Fruit fly (Drosophila melanogaster) whole organism, prepupa: ENCODE data around the gene CG5790.

Experiments used
- Blimp-1 ChIP-seq: fragments of 200-800 bp; sonication (Bioruptor generic); optimal IDR thresholded peaks from 3 replicates; lab custom pipeline; 2017; ENCODE audit warnings: missing biosample characterization, missing genetic modification characterization, mild to moderate bottlenecking, moderate library complexity, missing genetic modification reagents
- CG10669 ChIP-seq: fragments of 200-800 bp; sonication (Bioruptor generic); optimal IDR thresholded peaks from 3 replicates; lab custom pipeline; 2018; ENCODE audit warnings: missing biosample characterization, mild to moderate bottlenecking, missing genetic modification characterization, moderate library complexity
- CG11762 ChIP-seq: fragments of 200-800 bp; sonication (Bioruptor generic); optimal IDR thresholded peaks from 3 replicates; lab custom pipeline; 2016; ENCODE audit warnings: missing biosample characterization, missing genetic modification characterization; ENCODE audit not compliant: insufficient read depth
- CG15336 ChIP-seq: fragments of 200-800 bp; sonication (Bioruptor generic); IDR thresholded peaks from 2 replicates; pipeline ENCODE4 v1.3.6; 2022; ENCODE audit warnings: missing biosample characterization, missing genetic modification characterization
- CG1621 ChIP-seq: fragments of 200-800 bp; sonication (Bioruptor generic); optimal IDR thresholded peaks from 3 replicates; lab custom pipeline; 2018; ENCODE audit warnings: missing biosample characterization, mild to moderate bottlenecking, missing genetic modification characterization
- CG16779 ChIP-seq: fragments of 200-800 bp; sonication (Bioruptor generic); optimal IDR thresholded peaks from 3 replicates; lab custom pipeline; 2017; ENCODE audit warnings: missing biosample characterization, mild to moderate bottlenecking, missing genetic modification characterization
- CG3032 ChIP-seq: fragments of 200-800 bp; optimal IDR thresholded peaks from 2 replicates; lab custom pipeline; 2019; ENCODE audit warnings: missing biosample characterization, mild to moderate bottlenecking, missing genetic modification characterization, moderate library complexity
- CG32006 ChIP-seq: fragments of 200-800 bp; sonication (Bioruptor generic); optimal IDR thresholded peaks from 3 replicates; lab custom pipeline; 2017; ENCODE audit warnings: missing biosample characterization, mild to moderate bottlenecking, missing genetic modification characterization
- CG34406 ChIP-seq: fragments of 200-800 bp; sonication (Bioruptor generic); optimal IDR thresholded peaks from 3 replicates; lab custom pipeline; 2016; ENCODE audit warnings: missing biosample characterization, missing genetic modification characterization
- CG4318 ChIP-seq: fragments of 200-800 bp; sonication (Bioruptor generic); optimal IDR thresholded peaks from 3 replicates; lab custom pipeline; 2017; ENCODE audit warnings: missing biosample characterization, mild to moderate bottlenecking, missing genetic modification characterization
- CG6163 ChIP-seq: fragments of 200-800 bp; sonication (Bioruptor generic); IDR thresholded peaks from 3 replicates; pipeline ENCODE4 v1.3.6; 2022; ENCODE audit warnings: missing biosample characterization, missing genetic modification characterization
- CG6276 ChIP-seq: fragments of 200-800 bp; sonication (Bioruptor generic); optimal IDR thresholded peaks from 2 replicates; lab custom pipeline; 2017; ENCODE audit warnings: missing biosample characterization, mild to moderate bottlenecking, missing genetic modification characterization
- CG6808 ChIP-seq: fragments of 200-800 bp; sonication (Bioruptor generic); optimal IDR thresholded peaks from 3 replicates; lab custom pipeline; 2017; ENCODE audit warnings: missing biosample characterization, missing genetic modification characterization, mild to moderate bottlenecking, moderate library complexity, missing genetic modification reagents
- CG6854 ChIP-seq: fragments of 200-800 bp; sonication (Bioruptor generic); optimal IDR thresholded peaks from 2 replicates; lab custom pipeline; 2017; ENCODE audit warnings: missing biosample characterization, mild to moderate bottlenecking, missing genetic modification characterization
- CG8119 ChIP-seq: fragments of 200-800 bp; sonication (Bioruptor generic); IDR thresholded peaks from 3 replicates; pipeline ENCODE4 v1.3.6; 2022; ENCODE audit warnings: missing biosample characterization, missing genetic modification characterization
- CG8632 ChIP-seq: fragments of 200-800 bp; sonication (Bioruptor generic); optimal IDR thresholded peaks from 3 replicates; lab custom pipeline; 2016; ENCODE audit warnings: missing biosample characterization, missing genetic modification characterization
- CG9139 ChIP-seq: fragments of 200-800 bp; sonication (Bioruptor generic); optimal IDR thresholded peaks from 3 replicates; lab custom pipeline; 2017; ENCODE audit warnings: missing biosample characterization, mild to moderate bottlenecking, missing genetic modification characterization
- Eip78C ChIP-seq: fragments of 200-800 bp; sonication (Bioruptor generic); peaks from one replicate; lab custom pipeline; 2016; ENCODE audit warnings: missing biosample characterization, missing genetic modification characterization
- Ets96B ChIP-seq: fragments of 200-800 bp; optimal IDR thresholded peaks from 2 replicates; lab custom pipeline; 2019; ENCODE audit warnings: missing biosample characterization, mild to moderate bottlenecking, missing genetic modification characterization, moderate library complexity
- Gug ChIP-seq: fragments of 200-800 bp; sonication (Bioruptor generic); IDR thresholded peaks from 2 replicates; pipeline ENCODE4 v1.3.6; 2022; ENCODE audit warnings: missing biosample characterization, missing genetic modification characterization
- Hr39 ChIP-seq: fragments of 200-800 bp; sonication (Bioruptor generic); optimal IDR thresholded peaks from 2 replicates; lab custom pipeline; 2016; ENCODE audit warnings: missing biosample characterization, missing genetic modification characterization
- Hr4 ChIP-seq: fragments of 200-800 bp; sonication (Bioruptor generic); optimal IDR thresholded peaks from 3 replicates; lab custom pipeline; 2016; ENCODE audit warnings: missing biosample characterization, missing genetic modification characterization
- Lpt ChIP-seq: fragments of 200-800 bp; sonication (Bioruptor generic); optimal IDR thresholded peaks from 3 replicates; lab custom pipeline; 2016; ENCODE audit warnings: missing biosample characterization, missing genetic modification characterization
- OdsH ChIP-seq: fragments of 200-800 bp; sonication (Bioruptor generic); optimal IDR thresholded peaks from 3 replicates; lab custom pipeline; 2016; ENCODE audit warnings: missing biosample characterization, missing genetic modification characterization
- Smox ChIP-seq: fragments of 200-800 bp; sonication (Bioruptor generic); optimal IDR thresholded peaks from 3 replicates; lab custom pipeline; 2016; ENCODE audit warnings: missing biosample characterization, missing genetic modification characterization
- Sox14 ChIP-seq: fragments of 200-800 bp; sonication (Bioruptor generic); optimal IDR thresholded peaks from 3 replicates; lab custom pipeline; 2016; ENCODE audit warnings: missing biosample characterization, missing genetic modification characterization
- Sox15 ChIP-seq: fragments of 200-800 bp; sonication (Bioruptor generic); optimal IDR thresholded peaks from 3 replicates; lab custom pipeline; 2016; ENCODE audit warnings: missing biosample characterization, missing genetic modification characterization
- achi ChIP-seq: fragments of 200-800 bp; sonication (Bioruptor generic); optimal IDR thresholded peaks from 3 replicates; lab custom pipeline; 2016; ENCODE audit warnings: missing biosample characterization, missing genetic modification characterization
- dac ChIP-seq: fragments of 200-800 bp; sonication (Bioruptor generic); optimal IDR thresholded peaks from 2 replicates; lab custom pipeline; 2017; ENCODE audit warnings: missing biosample characterization, mild to moderate bottlenecking, missing genetic modification characterization
- dsx ChIP-seq: fragments of 200-800 bp; optimal IDR thresholded peaks from 3 replicates; lab custom pipeline; 2019; ENCODE audit warnings: missing biosample characterization, mild to moderate bottlenecking, missing genetic modification characterization, moderate library complexity; ENCODE audit not compliant: poor library complexity, severe bottlenecking
- eg ChIP-seq: fragments of 200-800 bp; sonication (Bioruptor generic); IDR thresholded peaks from 3 replicates; pipeline ENCODE4 v1.3.6; 2022; ENCODE audit warnings: missing biosample characterization, missing genetic modification characterization
- fd59A ChIP-seq: fragments of 200-800 bp; sonication (Bioruptor generic); optimal IDR thresholded peaks from 2 replicates; lab custom pipeline; 2017; ENCODE audit warnings: missing biosample characterization, mild to moderate bottlenecking, missing genetic modification characterization, missing genetic modification reagents
- fkh ChIP-seq: fragments of 200-800 bp; sonication (Bioruptor generic); optimal IDR thresholded peaks from 3 replicates; lab custom pipeline; 2017; ENCODE audit warnings: missing biosample characterization, mild to moderate bottlenecking, missing genetic modification characterization, moderate library complexity
- net ChIP-seq: fragments of 200-800 bp; sonication (Bioruptor generic); optimal IDR thresholded peaks from 3 replicates; lab custom pipeline; 2016; ENCODE audit warnings: missing biosample characterization, missing genetic modification characterization
- spab ChIP-seq: fragments of 200-800 bp; sonication (Bioruptor generic); optimal IDR thresholded peaks from 2 replicates; lab custom pipeline; 2017; ENCODE audit warnings: missing biosample characterization, mild to moderate bottlenecking, missing genetic modification characterization, missing genetic modification reagents
- ss ChIP-seq, 2 experiments: fragments of 200-800 bp; sonication (Bioruptor generic); optimal IDR thresholded peaks; 2 replicates in 1 of 2; 3 replicates in 1 of 2; lab custom pipeline; 2017 to 2018; ENCODE audit warnings: mild to moderate bottlenecking in 2 of 2, missing biosample characterization in 2 of 2, missing genetic modification characterization in 2 of 2, moderate library complexity in 1 of 2
- svp ChIP-seq: fragments of 200-800 bp; sonication (Bioruptor generic); peaks from one replicate; lab custom pipeline; 2016; ENCODE audit warnings: missing biosample characterization, missing genetic modification characterization

CG5790 gene

dm6 chr2L:18312309-18312708 lies 17.7 kb downstream of the CG5790 start (continued):
- TF ChIP-seq Blimp-1 (GFP tag; lab: Kevin White, UChicago) (peak; percentile 81), OdsH (peak; percentile 88), fd59A (peak; percentile 91), Sox15 (GFP tag; lab: Kevin White, UChicago) (peak; percentile 79), CG32006 (GFP tag; lab: Kevin White, UChicago) (peak; percentile 81), Hr4 (GFP tag; lab: Kevin White, UChicago) (peak; percentile 67), net (GFP tag; lab: Kevin White, UChicago) (peak; percentile 81), CG6276 (GFP tag; lab: Kevin White, UChicago) (peak; percentile 67), CG10669 (GFP tag; lab: Kevin White, UChicago) (peak; percentile 89), Eip78C (GFP tag; lab: Kevin White, UChicago) (peak; percentile 97), Gug (GFP tag; lab: Robert Waterston, UW) (peak; percentile 58), CG34406 (GFP tag; lab: Kevin White, UChicago) (peak; percentile 84), Sox14 (GFP tag; lab: Kevin White, UChicago) (peak; percentile 93), CG8632 (peak; percentile 79), spab (GFP tag; lab: Kevin White, UChicago) (peak; percentile 89), svp (GFP tag; lab: Kevin White, UChicago) (peak; percentile 97), achi (peak; percentile 85), CG6163 (GFP tag; lab: Robert Waterston, UW) (peak; percentile 75), Smox (peak; percentile 91), CG3032 (tag; lab: Kevin White, UChicago) (peak; percentile 92), Ets96B (tag; lab: Kevin White, UChicago) (peak; percentile 92), CG16779 (tag; lab: Kevin White, UChicago) (peak; percentile 67), CG6808 (peak; percentile 91), CG9139 (GFP tag; lab: Kevin White, UChicago) (peak; percentile 68), dsx (GFP tag; lab: Kevin White, UChicago) (peak; percentile 78), fkh (GFP tag; lab: Kevin White, UChicago) (no peak)

dm6 chr2L:18313922-18314712 lies 19.5 kb downstream of the CG5790 start:
- no peak for TF ChIP-seq Lpt (GFP tag; lab: Kevin White, UChicago)
- peak; percentile 6 for TF ChIP-seq CG32006 (GFP tag; lab: Kevin White, UChicago)
- peak; percentile 56 for TF ChIP-seq CG6163 (GFP tag; lab: Robert Waterston, UW)
- TF ChIP-seq ss (GFP tag; optimal IDR thresholded peaks at IDR 0.05; lab: Kevin White, UChicago): peak in 1 of 2 experiments; percentile 26
- peak; percentile 28 for TF ChIP-seq CG6854 (GFP tag; lab: Kevin White, UChicago)
- TF ChIP-seq CG1621: peak; percentile 23
- no peak for TF ChIP-seq dac
- TF ChIP-seq dsx (GFP tag; lab: Kevin White, UChicago): peak; percentile 21
- no peak for TF ChIP-seq CG34406 (GFP tag; lab: Kevin White, UChicago)
- no peak for TF ChIP-seq CG11762 (GFP tag; lab: Kevin White, UChicago)
- 0 out of 2 replicates have a peak, but pooled peaks have one; percentile 12 for TF ChIP-seq CG15336 (GFP tag; lab: Robert Waterston, UW)
- peak; percentile 2 for TF ChIP-seq Blimp-1 (GFP tag; lab: Kevin White, UChicago)
- peak; percentile 55 for TF ChIP-seq CG6276 (GFP tag; lab: Kevin White, UChicago)
- TF ChIP-seq eg (GFP tag; lab: Robert Waterston, UW): peak; percentile 46; the same call in 2 of the 3 replicates
- peak; percentile 27 for TF ChIP-seq Eip78C (GFP tag; lab: Kevin White, UChicago)
- peak; percentile 73 for TF ChIP-seq fkh (GFP tag; lab: Kevin White, UChicago)

DNA sequence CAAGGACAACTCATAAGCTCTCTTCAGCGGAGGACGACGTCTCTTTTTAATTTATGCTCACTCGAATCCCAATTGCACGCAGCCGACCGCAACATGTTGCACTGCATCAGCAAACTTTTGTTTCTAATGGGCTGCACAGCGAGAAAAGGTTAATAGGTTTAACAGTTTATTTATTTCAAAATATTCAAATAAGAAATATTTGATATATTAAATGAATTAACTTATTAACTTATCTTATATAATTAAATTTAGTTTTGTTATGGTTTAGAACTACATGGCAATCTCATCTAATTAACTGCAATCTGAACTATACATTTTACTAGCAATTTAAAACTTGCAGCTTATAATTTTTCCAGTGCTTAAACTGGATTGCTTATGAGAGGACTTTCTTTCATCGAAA lies 20.8 kb downstream of the CG5790 start:
- TF ChIP-seq Sox14 (GFP tag; lab: Kevin White, UChicago) (no peak), eg (GFP tag; lab: Robert Waterston, UW) (0 out of 3 replicates have a peak, but pooled peaks have one; percentile 33), Hr4 (GFP tag; lab: Kevin White, UChicago) (peak; percentile 2), CG8119 (peak; percentile 35; the same call in 1 of the 3 replicates), CG15336 (GFP tag; lab: Robert Waterston, UW) (peak; percentile 52), Hr39 (no peak), CG4318 (GFP tag; lab: Kevin White, UChicago) (no peak), CG6276 (GFP tag; lab: Kevin White, UChicago) (peak; percentile 8), CG6163 (GFP tag; lab: Robert Waterston, UW) (no peak), CG32006 (GFP tag; lab: Kevin White, UChicago) (peak; percentile 43)
